Fruit fly (Drosophila melanogaster): ENCODE measurements around the gene CG13457.

Gene CG13457

DNA sequence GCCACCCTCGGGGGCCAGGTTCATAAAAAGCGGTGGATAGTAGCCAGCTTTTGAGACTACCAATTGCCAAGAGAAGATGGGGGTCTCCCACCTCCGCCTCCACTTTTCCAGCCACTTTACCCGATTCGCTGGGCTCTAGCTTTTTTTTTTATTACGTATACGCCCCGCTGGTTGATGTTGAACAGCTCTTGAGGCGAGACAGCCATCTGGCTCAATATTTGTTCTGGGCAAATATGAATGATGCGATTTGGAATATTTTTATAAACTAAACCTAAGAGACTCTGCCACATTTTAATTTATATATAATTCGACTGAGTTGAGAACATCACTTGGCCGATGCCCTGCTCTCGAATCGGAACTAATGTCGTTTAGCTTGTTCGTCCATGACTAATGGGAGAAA, 18.9 kb upstream of the CG13457 start:
- TF ChIP-seq lola (GFP tag; optimal IDR thresholded peaks at IDR 0.05) (no peak), CrebA (GFP tag; optimal IDR thresholded peaks at IDR 0.05; ENCODE audit: borderline replicate concordance) (no peak), Dif (GFP tag; optimal IDR thresholded peaks at IDR 0.05; ENCODE audit: partially characterized antibody) (no peak), rgr (GFP tag; optimal IDR thresholded peaks at IDR 0.05) (peak; percentile 78), Hnf4 (GFP tag; optimal IDR thresholded peaks at IDR 0.05) (no peak), usp (GFP tag; optimal IDR thresholded peaks at IDR 0.05) (no peak), OdsH (GFP tag; optimal IDR thresholded peaks at IDR 0.05) (peak; percentile 66), Vsx2 (GFP tag; optimal IDR thresholded peaks at IDR 0.05; ENCODE audit: partially characterized antibody) (no peak), Hr83 (GFP tag; optimal IDR thresholded peaks at IDR 0.05; ENCODE audit: poor library complexity, severe bottlenecking) (peak; percentile 97), Abd-B (GFP tag; optimal IDR thresholded peaks at IDR 0.05) (no peak), Dfd (GFP tag; optimal IDR thresholded peaks at IDR 0.05) (no peak), dl (GFP tag; optimal IDR thresholded peaks at IDR 0.05; ENCODE audit: insufficient read depth in 1 of 2, partially characterized antibody in 2 of 2) (no peak), sv (GFP tag; optimal IDR thresholded peaks at IDR 0.05) (no peak), CG9705 (GFP tag; optimal IDR thresholded peaks at IDR 0.05) (peak; percentile 0), foxo (GFP tag; optimal IDR thresholded peaks at IDR 0.05) (peak in 1 of 2 experiments; percentile 55), pan (optimal IDR thresholded peaks at IDR 0.05) (no peak), Sp1 (GFP tag; optimal IDR thresholded peaks at IDR 0.05) (no peak), fru (GFP tag; optimal IDR thresholded peaks at IDR 0.05) (no peak), br (GFP tag; optimal IDR thresholded peaks at IDR 0.05) (peak; percentile 36), Jra (GFP tag; optimal IDR thresholded peaks at IDR 0.05) (no peak), Myc (optimal IDR thresholded peaks at IDR 0.05) (no peak), CG32264 (GFP tag; optimal IDR thresholded peaks at IDR 0.05) (no peak), psq (GFP tag; optimal IDR thresholded peaks at IDR 0.05) (peak; percentile 18), h (GFP tag; optimal IDR thresholded peaks at IDR 0.05) (peak; percentile 76), sage (GFP tag; optimal IDR thresholded peaks at IDR 0.05) (no peak)

DNA sequence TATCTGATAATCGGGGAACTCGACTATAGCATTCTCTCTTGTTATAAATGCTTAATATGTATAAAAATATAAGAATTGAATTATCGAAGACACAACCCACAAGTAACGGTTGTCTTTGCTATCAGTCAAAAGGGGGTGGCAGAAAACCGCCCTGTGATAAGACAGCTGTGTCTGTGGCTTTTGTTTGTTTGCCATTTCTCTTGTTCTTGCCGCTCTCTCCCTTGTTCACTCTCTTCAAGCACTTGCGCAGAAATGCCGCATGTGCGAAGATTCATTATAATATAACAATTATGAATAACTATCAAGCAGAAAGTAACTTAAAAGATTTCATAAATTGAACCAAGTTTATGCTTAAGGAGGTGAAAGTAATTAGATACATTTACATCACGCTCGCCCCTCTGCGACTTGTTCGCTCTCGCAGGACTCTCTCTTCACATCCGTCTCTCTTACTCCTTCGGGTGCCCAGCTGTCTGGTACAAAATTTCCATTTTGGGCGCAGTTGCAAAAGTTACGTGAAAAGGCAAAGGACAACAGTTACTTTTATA, 15.5 kb upstream of the CG13457 start, which contains the start of gene FucTA:
Gene FucTA (plus strand): TSS at position 495 of the 545 bp plus-strand sequence.
- TF ChIP-seq sv (GFP tag; optimal IDR thresholded peaks at IDR 0.05) (no peak), CG9705 (GFP tag; optimal IDR thresholded peaks at IDR 0.05) (no peak), foxo (GFP tag; optimal IDR thresholded peaks at IDR 0.05) (no peak), Hnf4 (GFP tag; optimal IDR thresholded peaks at IDR 0.05) (no peak), psq (GFP tag; optimal IDR thresholded peaks at IDR 0.05) (no peak), pan (optimal IDR thresholded peaks at IDR 0.05) (no peak), Myc (optimal IDR thresholded peaks at IDR 0.05) (no peak), rgr (GFP tag; optimal IDR thresholded peaks at IDR 0.05) (no peak), fru (GFP tag; optimal IDR thresholded peaks at IDR 0.05) (no peak), dl (GFP tag; optimal IDR thresholded peaks at IDR 0.05; ENCODE audit: insufficient read depth in 1 of 2, partially characterized antibody in 2 of 2) (no peak), Rel (GFP tag; optimal IDR thresholded peaks at IDR 0.05) (no peak), Rel (tag; optimal IDR thresholded peaks at IDR 0.05) (no peak), sage (GFP tag; optimal IDR thresholded peaks at IDR 0.05) (no peak)

DNA sequence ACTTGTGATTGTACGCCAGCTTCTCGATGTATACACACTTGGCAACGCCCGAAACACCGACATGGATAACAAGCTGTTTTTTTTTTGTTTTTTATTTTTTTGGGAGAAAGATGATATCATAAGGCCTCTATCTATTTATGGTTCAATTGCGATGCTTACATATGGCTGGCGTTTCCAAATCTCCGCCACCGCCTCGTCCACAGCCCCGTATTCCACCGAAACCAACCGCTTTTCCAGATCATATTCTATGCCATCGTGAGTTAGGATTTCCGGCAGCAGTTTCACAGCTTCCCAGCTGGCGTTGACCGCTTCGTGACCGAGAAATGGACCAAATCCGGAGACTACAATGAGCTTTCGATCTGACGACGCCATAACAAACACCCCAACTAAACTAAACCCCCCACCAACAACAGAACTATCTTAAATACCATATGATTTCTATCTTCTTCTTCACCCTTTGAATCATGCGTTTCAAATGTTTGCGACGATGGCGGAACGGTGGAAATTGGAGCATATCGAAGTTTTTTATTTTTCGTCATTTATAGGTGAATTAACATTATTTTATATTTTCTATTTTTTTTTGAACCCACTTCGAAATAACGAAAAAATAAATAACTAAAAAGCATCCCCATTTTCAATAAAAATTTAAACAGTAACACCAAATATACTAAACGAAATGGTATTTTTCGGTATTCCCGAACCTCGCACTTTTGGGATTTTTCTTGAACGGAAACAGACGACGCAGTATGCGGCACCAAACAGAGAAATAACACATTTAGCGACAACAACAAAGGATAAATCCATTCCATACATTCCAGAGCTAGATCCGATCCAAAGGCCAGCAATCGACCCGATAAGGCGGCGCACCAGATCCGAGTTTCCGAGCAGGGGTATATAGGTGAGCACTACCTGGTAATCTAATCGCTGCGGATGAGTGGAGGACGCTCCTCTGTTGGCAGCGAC, 12.7 kb upstream of the CG13457 start, which contains the start of the genes CG32147 and Pex3:
Gene CG32147 (minus strand): TSS at position 422 of the 963 bp plus-strand sequence.
Gene Pex3 (plus strand): TSS at position 718 of the 963 bp plus-strand sequence.
- no peak for TF ChIP-seq CrebA (GFP tag; optimal IDR thresholded peaks at IDR 0.05; ENCODE audit: borderline replicate concordance)
- peak in 1 of 2 experiments; percentile 15 for TF ChIP-seq foxo (GFP tag; optimal IDR thresholded peaks at IDR 0.05)
- TF ChIP-seq woc (GFP tag; optimal IDR thresholded peaks at IDR 0.05) = peak; percentile 22
- no peak for TF ChIP-seq jim (GFP tag; optimal IDR thresholded peaks at IDR 0.05)
- TF ChIP-seq Sp1 (GFP tag; optimal IDR thresholded peaks at IDR 0.05) = peak; percentile 6
- TF ChIP-seq Dif (GFP tag; optimal IDR thresholded peaks at IDR 0.05; ENCODE audit: partially characterized antibody) = no peak
- TF ChIP-seq pan (optimal IDR thresholded peaks at IDR 0.05) = no peak
- no peak for TF ChIP-seq Dfd (GFP tag; optimal IDR thresholded peaks at IDR 0.05)
- TF ChIP-seq Hnf4 (GFP tag; optimal IDR thresholded peaks at IDR 0.05) = peak; percentile 32
- peak; percentile 32 for TF ChIP-seq h (GFP tag; optimal IDR thresholded peaks at IDR 0.05)
- TF ChIP-seq Mio (GFP tag; optimal IDR thresholded peaks at IDR 0.05) = no peak
- no peak for TF ChIP-seq sv (GFP tag; optimal IDR thresholded peaks at IDR 0.05)
- TF ChIP-seq sage (GFP tag; optimal IDR thresholded peaks at IDR 0.05) = no peak
- TF ChIP-seq CG32264 (GFP tag; optimal IDR thresholded peaks at IDR 0.05) = no peak
- TF ChIP-seq N (GFP tag; optimal IDR thresholded peaks at IDR 0.05) = no peak
- no peak for TF ChIP-seq Rel (GFP tag; optimal IDR thresholded peaks at IDR 0.05)
- peak; percentile 78 for TF ChIP-seq Rel (tag; optimal IDR thresholded peaks at IDR 0.05)
- TF ChIP-seq dmrt93B (GFP tag; optimal IDR thresholded peaks at IDR 0.05) = no peak
- TF ChIP-seq Jra (GFP tag; optimal IDR thresholded peaks at IDR 0.05) = peak; percentile 5
- TF ChIP-seq HLH106 (tag; optimal IDR thresholded peaks at IDR 0.05) = no peak
- TF ChIP-seq brk (GFP tag; optimal IDR thresholded peaks at IDR 0.05) = peak; percentile 57
